Fruit fly (Drosophila melanogaster): ENCODE results near the gene ND-39.

DNA sequence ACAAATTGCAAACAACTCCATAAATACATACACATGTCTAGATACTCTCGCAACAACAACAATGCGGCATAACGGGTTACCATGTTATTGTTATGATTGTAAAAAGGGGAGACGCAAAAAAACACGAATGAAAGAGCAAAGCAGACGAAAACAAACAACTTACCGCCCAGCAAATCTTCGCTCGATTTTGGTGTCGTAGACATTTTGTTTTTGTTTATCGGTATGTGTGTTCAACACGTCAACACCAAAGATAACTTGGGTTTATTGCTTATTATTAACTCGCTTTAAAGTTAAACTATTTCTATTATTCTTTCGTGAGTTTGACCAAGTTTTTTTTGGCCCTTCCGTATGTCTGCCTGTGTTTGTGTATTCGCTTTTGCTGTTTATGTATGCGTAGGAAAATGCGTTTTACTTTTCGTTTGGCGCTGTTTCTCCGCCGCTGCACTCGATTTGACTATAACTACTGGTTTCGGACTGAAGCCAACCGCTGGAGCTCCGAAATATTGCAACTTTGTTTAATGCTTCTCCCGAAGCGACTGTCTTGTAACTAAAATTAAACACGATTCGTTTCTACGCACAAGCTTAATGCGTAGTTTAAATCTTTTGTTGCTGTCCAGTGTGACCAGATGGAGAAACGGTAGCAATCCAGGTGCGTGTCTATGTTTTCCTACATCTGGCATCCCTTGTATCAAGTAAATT lies 27.1 kb downstream of the ND-39 start, which contains the start of gene BNIP3:
- TF ChIP-seq psq (optimal IDR thresholded peaks at IDR 0.05) (no peak), usp (GFP tag; optimal IDR thresholded peaks at IDR 0.05) (no peak), pan (optimal IDR thresholded peaks at IDR 0.05) (no peak), EcR (GFP tag; optimal IDR thresholded peaks at IDR 0.05) (no peak), Dll (optimal IDR thresholded peaks at IDR 0.05) (no peak), CG8478 (optimal IDR thresholded peaks at IDR 0.05) (no peak)

All from whole organism.